Fruit fly (Drosophila melanogaster) whole organism, pupa: ENCODE data around the gene Tsp97E.

Experiments used
- CG10348 ChIP-seq: fragments of 200-800 bp; sonication (Bioruptor generic); IDR thresholded peaks from 2 replicates; pipeline ENCODE4 v1.3.6; 2022; ENCODE audit warnings: missing biosample characterization, missing genetic modification characterization
- CG12605 ChIP-seq: fragments of 200-800 bp; sonication (Bioruptor generic); IDR thresholded peaks from 2 replicates; pipeline ENCODE4 v1.3.6; 2022; ENCODE audit warnings: missing biosample characterization, missing genetic modification characterization
- CG13204 ChIP-seq: fragments of 200-800 bp; sonication (Bioruptor generic); optimal IDR thresholded peaks from 2 replicates; lab custom pipeline; 2018; ENCODE audit warnings: missing biosample characterization, mild to moderate bottlenecking, missing genetic modification characterization, moderate library complexity
- CG14655 ChIP-seq: fragments of 200-800 bp; sonication (Bioruptor generic); optimal IDR thresholded peaks from 3 replicates; lab custom pipeline; 2017; ENCODE audit warnings: mild to moderate bottlenecking, missing biosample characterization, missing genetic modification reagents, missing genetic modification characterization
- CG15710 ChIP-seq: fragments of 200-800 bp; sonication (Bioruptor generic); optimal IDR thresholded peaks from 2 replicates; lab custom pipeline; 2018; ENCODE audit warnings: missing biosample characterization, mild to moderate bottlenecking, missing genetic modification characterization, moderate library complexity
- CG17806 ChIP-seq: fragments of 200-800 bp; sonication (Bioruptor generic); optimal IDR thresholded peaks from 2 replicates; lab custom pipeline; 2018; ENCODE audit warnings: missing biosample characterization, mild to moderate bottlenecking, missing genetic modification characterization, moderate library complexity
- CG32121 ChIP-seq: fragments of 200-800 bp; sonication (Bioruptor generic); IDR thresholded peaks from 2 replicates; pipeline ENCODE4 v1.3.6; 2022; ENCODE audit warnings: missing biosample characterization, missing genetic modification characterization
- CG34367 ChIP-seq: fragments of 200-800 bp; sonication (Bioruptor generic); optimal IDR thresholded peaks from 2 replicates; lab custom pipeline; 2018; ENCODE audit warnings: missing biosample characterization, mild to moderate bottlenecking, missing genetic modification characterization
- CG4496 ChIP-seq: fragments of 200-800 bp; sonication (Bioruptor generic); IDR thresholded peaks from 3 replicates; pipeline ENCODE4 v1.3.6; 2022; ENCODE audit warnings: missing biosample characterization, missing genetic modification characterization
- CG8159 ChIP-seq: fragments of 200-800 bp; sonication (Bioruptor generic); optimal IDR thresholded peaks from 3 replicates; lab custom pipeline; 2018; ENCODE audit warnings: missing biosample characterization, mild to moderate bottlenecking, missing genetic modification characterization, moderate library complexity
- CG8301 ChIP-seq: fragments of 200-800 bp; sonication (Bioruptor generic); optimal IDR thresholded peaks from 2 replicates; lab custom pipeline; 2018; ENCODE audit warnings: missing biosample characterization, mild to moderate bottlenecking, missing genetic modification characterization
- CG9948 ChIP-seq: fragments of 200-800 bp; sonication (Bioruptor generic); optimal IDR thresholded peaks from 2 replicates; lab custom pipeline; 2018; ENCODE audit warnings: missing biosample characterization, mild to moderate bottlenecking, missing genetic modification characterization, moderate library complexity
- D1 ChIP-seq: fragments of 200-800 bp; sonication (Bioruptor generic); optimal IDR thresholded peaks from 2 replicates; lab custom pipeline; 2018; ENCODE audit warnings: missing biosample characterization, mild to moderate bottlenecking, missing genetic modification characterization, moderate library complexity
- EcR ChIP-seq: fragments of 200-800 bp; sonication (Bioruptor generic); optimal IDR thresholded peaks from 3 replicates; lab custom pipeline; 2019; ENCODE audit warnings: missing biosample characterization, missing genetic modification characterization, mild to moderate bottlenecking, moderate library complexity, missing genetic modification reagents
- Ets98B ChIP-seq: fragments of 200-800 bp; sonication (Bioruptor generic); IDR thresholded peaks from 2 replicates; pipeline ENCODE4 v1.3.6; 2022; ENCODE audit warnings: missing biosample characterization, missing genetic modification characterization
- Pif1A ChIP-seq: fragments of 200-800 bp; sonication (Bioruptor generic); optimal IDR thresholded peaks from 3 replicates; lab custom pipeline; 2016; ENCODE audit warnings: missing biosample characterization, missing genetic modification characterization
- Pif1B ChIP-seq: fragments of 200-800 bp; sonication (Bioruptor generic); optimal IDR thresholded peaks from 3 replicates; lab custom pipeline; 2016; ENCODE audit warnings: missing biosample characterization, missing genetic modification characterization
- Snoo ChIP-seq: fragments of 200-800 bp; sonication (Bioruptor generic); optimal IDR thresholded peaks from 3 replicates; lab custom pipeline; 2017; ENCODE audit warnings: missing biosample characterization, mild to moderate bottlenecking, missing genetic modification characterization, inconsistent platforms
- fd96Ca ChIP-seq: fragments of 200-800 bp; sonication (Bioruptor generic); IDR thresholded peaks from 3 replicates; pipeline ENCODE4 v1.3.6; 2022; ENCODE audit warnings: missing biosample characterization, missing genetic modification characterization
- gl ChIP-seq: fragments of 200-800 bp; sonication (Bioruptor generic); optimal IDR thresholded peaks from 2 replicates; lab custom pipeline; 2018; ENCODE audit warnings: missing biosample characterization, mild to moderate bottlenecking, missing genetic modification characterization
- rn ChIP-seq: fragments of 200-800 bp; sonication (Bioruptor generic); IDR thresholded peaks from 2 replicates; pipeline ENCODE4 v1.3.6; 2022; ENCODE audit warnings: missing biosample characterization, missing genetic modification characterization

Gene Tsp97E

dm6 chr3R:26958314-26958979 is 6.2 kb downstream of the Tsp97E start, which contains the start of gene CG6330:
Gene CG6330 (minus strand): TSS chr3R:26958491.
- no peak for TF ChIP-seq D1
- TF ChIP-seq CG4496 (GFP tag; lab: Robert Waterston, UW) = no peak
- no peak for TF ChIP-seq EcR (GFP tag; lab: Kevin White, UChicago)
- TF ChIP-seq CG8301 (tag; lab: Kevin White, UChicago) = no peak
- TF ChIP-seq CG9948 = no peak
- TF ChIP-seq CG13204 = no peak
- no peak for TF ChIP-seq Snoo (tag; lab: Kevin White, UChicago)
- no peak for TF ChIP-seq CG17806 (tag; lab: Kevin White, UChicago)
- TF ChIP-seq Ets98B = no peak
- TF ChIP-seq fd96Ca (GFP tag; lab: Robert Waterston, UW) = no peak
- TF ChIP-seq gl = no peak
- TF ChIP-seq CG32121 (GFP tag; lab: Robert Waterston, UW) = no peak
- TF ChIP-seq CG12605 (GFP tag; lab: Robert Waterston, UW) = no peak
- no peak for TF ChIP-seq CG15710
- TF ChIP-seq Pif1B = no peak
- TF ChIP-seq CG34367 = no peak
- TF ChIP-seq rn (GFP tag; lab: Robert Waterston, UW) = no peak
- TF ChIP-seq Pif1A (GFP tag; lab: Kevin White, UChicago) = no peak
- TF ChIP-seq CG10348 (GFP tag; lab: Robert Waterston, UW) = no peak
- TF ChIP-seq CG14655 = no peak

DNA sequence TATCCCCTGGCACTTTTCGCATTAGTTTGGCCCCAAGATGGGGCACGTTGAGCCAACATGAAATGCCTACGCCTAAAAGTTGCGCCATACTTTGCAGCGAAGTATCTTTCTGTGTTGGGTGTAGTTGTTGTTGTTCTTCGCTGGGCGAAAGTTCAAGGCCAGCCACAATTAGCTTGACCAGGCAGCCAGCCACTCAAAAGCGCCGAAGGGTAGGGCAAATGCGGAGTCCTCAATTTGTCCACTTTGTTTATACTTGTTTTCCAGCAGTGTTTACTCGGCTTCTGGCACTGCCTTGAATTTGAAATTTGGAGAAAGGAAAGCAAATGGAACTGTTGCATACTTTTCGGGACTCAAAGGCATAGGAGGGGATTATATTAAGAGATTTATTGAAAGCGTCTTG is 7.5 kb downstream of the Tsp97E start:
- no peak for TF ChIP-seq CG14655
- no peak for TF ChIP-seq CG32121 (GFP tag; lab: Robert Waterston, UW)
- no peak for TF ChIP-seq CG15710
- TF ChIP-seq CG8301 (tag; lab: Kevin White, UChicago) = no peak
- TF ChIP-seq CG34367 = no peak
- peak; percentile 25 for TF ChIP-seq EcR (GFP tag; lab: Kevin White, UChicago)
- TF ChIP-seq D1 = no peak
- TF ChIP-seq, all 21 proteins: peak for 1

dm6 chr3R:26956376-26957062 is 8.1 kb downstream of the Tsp97E start:
- TF ChIP-seq CG15710 (no peak), EcR (GFP tag; lab: Kevin White, UChicago) (no peak), gl (no peak), CG9948 (no peak), CG13204 (no peak)

DNA sequence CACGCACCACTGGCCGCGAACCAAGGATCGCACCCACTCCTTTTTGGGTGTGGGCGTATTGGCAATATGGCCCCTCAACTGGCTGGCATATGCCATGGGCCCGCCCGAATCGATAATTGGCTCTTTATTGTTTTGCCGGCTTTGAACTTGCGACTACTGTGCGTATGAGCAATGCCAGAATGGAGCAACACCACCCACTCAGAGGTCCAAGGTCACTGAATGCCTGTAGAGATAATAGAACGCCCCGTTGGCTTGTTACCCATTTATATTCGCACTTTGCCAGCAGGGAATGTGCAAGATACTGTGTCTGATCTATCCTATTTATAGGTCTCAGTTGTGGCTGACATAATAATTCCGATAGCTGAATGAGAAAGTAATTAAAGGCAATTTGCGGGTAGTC is 9.1 kb downstream of the Tsp97E start:
- no peak for TF ChIP-seq fd96Ca (GFP tag; lab: Robert Waterston, UW)
- no peak for TF ChIP-seq CG8159 (tag; lab: Kevin White, UChicago)
- no peak for TF ChIP-seq CG10348 (GFP tag; lab: Robert Waterston, UW)

DNA sequence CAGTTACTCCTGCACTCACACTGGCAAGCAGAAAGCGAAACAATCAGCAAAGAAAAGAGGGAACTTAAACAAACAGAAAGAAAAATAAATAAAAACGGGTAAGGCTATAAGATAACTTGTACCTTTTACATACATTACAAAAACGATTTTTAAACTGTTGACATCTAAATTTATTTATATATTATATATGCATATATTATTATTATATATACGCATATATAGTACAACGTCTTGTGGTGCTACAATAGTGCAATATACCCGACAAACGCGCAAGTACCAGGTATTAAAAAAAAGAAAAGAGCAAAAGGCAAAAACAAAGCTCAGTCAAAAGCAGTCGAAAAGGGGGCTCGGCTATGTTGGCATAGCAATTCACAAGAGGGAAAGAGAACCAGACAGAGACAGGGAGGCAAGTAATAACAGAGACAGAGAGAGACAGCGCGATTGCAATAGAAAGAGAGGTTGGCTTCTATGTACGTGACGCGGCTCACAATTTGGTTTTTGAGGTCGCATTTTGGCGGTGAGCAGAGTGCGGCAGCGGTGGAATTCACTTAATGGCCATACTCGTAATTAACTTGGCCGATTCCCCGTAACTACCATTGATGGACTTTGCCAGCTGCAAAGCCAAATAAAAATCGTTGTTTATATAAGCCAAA is 10.5 kb downstream of the Tsp97E start:
- TF ChIP-seq CG8159 (tag; lab: Kevin White, UChicago) (peak; percentile 96), D1 (peak; percentile 94), EcR (GFP tag; lab: Kevin White, UChicago) (peak; percentile 86), Pif1A (GFP tag; lab: Kevin White, UChicago) (peak; percentile 88), CG14655 (peak; percentile 90), CG15710 (peak; percentile 97), CG17806 (tag; lab: Kevin White, UChicago) (peak; percentile 97), CG4496 (GFP tag; lab: Robert Waterston, UW) (peak; percentile 96), Ets98B (peak; percentile 96), CG9948 (peak; percentile 96), gl (peak; percentile 94), fd96Ca (GFP tag; lab: Robert Waterston, UW) (peak; percentile 91), CG12605 (GFP tag; lab: Robert Waterston, UW) (peak; percentile 95), CG10348 (GFP tag; lab: Robert Waterston, UW) (peak; percentile 71), Snoo (tag; lab: Kevin White, UChicago) (peak; percentile 93), CG32121 (GFP tag; lab: Robert Waterston, UW) (peak; percentile 94), CG8301 (tag; lab: Kevin White, UChicago) (peak; percentile 86), rn (GFP tag; lab: Robert Waterston, UW) (peak; percentile 95), Pif1B (peak; percentile 92), CG13204 (peak; percentile 85), CG34367 (peak; percentile 96)

DNA sequence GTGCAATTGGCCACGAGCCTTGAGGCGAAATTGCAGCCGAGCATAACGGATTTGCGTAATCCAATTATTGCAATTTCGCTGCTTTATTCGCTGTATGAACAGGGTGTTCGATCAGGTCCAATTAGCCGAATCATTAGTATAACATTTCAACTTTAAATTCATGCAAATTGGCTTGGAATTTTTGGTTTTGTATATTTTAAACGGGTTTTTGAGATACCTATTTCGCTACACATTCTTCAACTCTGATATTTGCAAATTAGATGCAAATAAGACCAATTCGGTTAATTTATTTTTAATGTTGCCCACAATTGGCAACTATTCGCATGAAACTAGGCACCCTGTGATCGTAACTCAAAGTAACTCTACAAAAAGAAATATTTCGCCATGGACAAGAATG is 11.1 kb downstream of the Tsp97E start:
- peak; percentile 94 for TF ChIP-seq CG15710
- peak; percentile 77 for TF ChIP-seq CG10348 (GFP tag; lab: Robert Waterston, UW)
- TF ChIP-seq CG8159 (tag; lab: Kevin White, UChicago) = peak; percentile 96
- TF ChIP-seq EcR (GFP tag; lab: Kevin White, UChicago) = no peak
- peak; percentile 87 for TF ChIP-seq CG12605 (GFP tag; lab: Robert Waterston, UW)
- peak; percentile 87 for TF ChIP-seq Pif1B
- TF ChIP-seq Pif1A (GFP tag; lab: Kevin White, UChicago) = peak; percentile 96
- peak; percentile 91 for TF ChIP-seq CG14655
- peak; percentile 16 for TF ChIP-seq CG13204
- peak; percentile 94 for TF ChIP-seq CG4496 (GFP tag; lab: Robert Waterston, UW)
- TF ChIP-seq Snoo (tag; lab: Kevin White, UChicago) = no peak
- peak; percentile 85 for TF ChIP-seq CG32121 (GFP tag; lab: Robert Waterston, UW)
- TF ChIP-seq CG17806 (tag; lab: Kevin White, UChicago) = peak; percentile 97
- peak; percentile 96 for TF ChIP-seq CG34367
- peak; percentile 98 for TF ChIP-seq CG9948
- TF ChIP-seq fd96Ca (GFP tag; lab: Robert Waterston, UW) = peak; percentile 93; the same call in 2 of the 3 replicates
- TF ChIP-seq rn (GFP tag; lab: Robert Waterston, UW) = peak; percentile 86
- TF ChIP-seq gl = peak; percentile 86
- peak; percentile 94 for TF ChIP-seq CG8301 (tag; lab: Kevin White, UChicago)
- TF ChIP-seq D1 = peak; percentile 95
- TF ChIP-seq Ets98B = peak; percentile 84
